Fruit fly (Drosophila melanogaster) whole organism, embryonic: Measurements from ENCODE around the gene dpr15.

ENCODE experiments used
- Ada2b ChIP-seq: fragments of 200-800 bp; sonication (Bioruptor generic); IDR thresholded peaks from 2 replicates; pipeline ENCODE4 v1.3.6; 2022; ENCODE audit warnings: missing biosample characterization, missing genetic modification characterization
- Awh ChIP-seq: fragments of 200-800 bp; sonication (Bioruptor generic); IDR thresholded peaks from 2 replicates; pipeline ENCODE4, ENCODE4 v1.3.6; 2022; ENCODE audit warnings: missing biosample characterization, missing genetic modification characterization
- CG11093 ChIP-seq: fragments of 200-800 bp; sonication (Bioruptor generic); IDR thresholded peaks from 3 replicates; pipeline ENCODE4 v1.3.6; 2022; ENCODE audit warnings: missing biosample characterization, missing genetic modification characterization
- CG11696 ChIP-seq: fragments of 200-800 bp; sonication (Bioruptor generic); IDR thresholded peaks from 2 replicates; pipeline ENCODE4 v1.3.6; 2022; ENCODE audit warnings: missing biosample characterization, missing genetic modification characterization
- CG11723 ChIP-seq: fragments of 200-800 bp; sonication (Bioruptor generic); optimal IDR thresholded peaks from 2 replicates; lab custom pipeline; 2017; ENCODE audit warnings: missing biosample characterization, mild to moderate bottlenecking, missing genetic modification characterization
- CG12071 ChIP-seq: fragments of 200-800 bp; sonication (Bioruptor generic); optimal IDR thresholded peaks from 3 replicates; lab custom pipeline; 2018; ENCODE audit warnings: missing biosample characterization, mild to moderate bottlenecking, missing genetic modification characterization
- CG12744 ChIP-seq: fragments of 200-800 bp; sonication (Bioruptor generic); optimal IDR thresholded peaks from 2 replicates; lab custom pipeline; 2016; ENCODE audit warnings: missing biosample characterization, missing genetic modification characterization
- CG12942 ChIP-seq: fragments of 200-800 bp; sonication (Bioruptor generic); optimal IDR thresholded peaks from 3 replicates; lab custom pipeline; 2016; ENCODE audit warnings: missing biosample characterization, missing genetic modification characterization
- CG13296 ChIP-seq: fragments of 200-800 bp; sonication (Bioruptor generic); optimal IDR thresholded peaks from 3 replicates; lab custom pipeline; 2018; ENCODE audit warnings: missing biosample characterization, mild to moderate bottlenecking, missing genetic modification characterization
- CG15601 ChIP-seq: fragments of 200-800 bp; sonication (Bioruptor generic); optimal IDR thresholded peaks from 3 replicates; lab custom pipeline; 2019; ENCODE audit warnings: missing biosample characterization, mild to moderate bottlenecking, missing genetic modification characterization, moderate library complexity
- CG16813 ChIP-seq: fragments of 200-800 bp; sonication (Bioruptor generic); IDR thresholded peaks from 3 replicates; pipeline ENCODE4 v1.3.6; 2022; ENCODE audit warnings: missing biosample characterization, missing genetic modification characterization; ENCODE audit not compliant: partially characterized antibody
- CG17359 ChIP-seq: fragments of 200-800 bp; sonication (Bioruptor generic); optimal IDR thresholded peaks from 3 replicates; lab custom pipeline; 2018; ENCODE audit warnings: missing biosample characterization, mild to moderate bottlenecking, missing genetic modification characterization, moderate library complexity
- CG17568 ChIP-seq: fragments of 200-800 bp; sonication (Bioruptor generic); optimal IDR thresholded peaks from 2 replicates; lab custom pipeline; 2018; ENCODE audit warnings: missing biosample characterization, mild to moderate bottlenecking, missing genetic modification characterization, moderate library complexity
- CG1792 ChIP-seq: fragments of 200-800 bp; sonication (Bioruptor generic); optimal IDR thresholded peaks from 2 replicates; lab custom pipeline; 2016; ENCODE audit warnings: missing biosample characterization, missing genetic modification characterization
- CG30020 ChIP-seq: fragments of 200-800 bp; optimal IDR thresholded peaks from 2 replicates; lab custom pipeline; 2019; ENCODE audit warnings: missing biosample characterization, mild to moderate bottlenecking, missing genetic modification characterization, moderate library complexity
- CG32767 ChIP-seq: fragments of 200-800 bp; sonication (Bioruptor generic); IDR thresholded peaks from 2 replicates; pipeline ENCODE4 v1.3.6; 2022; ENCODE audit warnings: missing biosample characterization, missing genetic modification characterization
- CG34224 ChIP-seq: fragments of 200-800 bp; sonication (Bioruptor generic); IDR thresholded peaks from 3 replicates; pipeline ENCODE4 v1.3.6; 2022; ENCODE audit warnings: missing biosample characterization, missing genetic modification characterization; ENCODE audit not compliant: partially characterized antibody
- CG4282 ChIP-seq: fragments of 200-800 bp; sonication (Bioruptor generic); optimal IDR thresholded peaks from 2 replicates; lab custom pipeline; 2016; ENCODE audit warnings: missing biosample characterization, missing genetic modification characterization
- CG6683 ChIP-seq: fragments of 200-800 bp; sonication (Bioruptor generic); optimal IDR thresholded peaks from 2 replicates; lab custom pipeline; 2017; ENCODE audit warnings: missing biosample characterization, mild to moderate bottlenecking, missing genetic modification characterization, missing genetic modification reagents
- CG7928 ChIP-seq: fragments of 200-800 bp; sonication (Bioruptor generic); optimal IDR thresholded peaks from 2 replicates; lab custom pipeline; 2017; ENCODE audit warnings: missing biosample characterization, mild to moderate bottlenecking, missing genetic modification characterization
- CG8924 ChIP-seq: fragments of 200-800 bp; optimal IDR thresholded peaks from 3 replicates; lab custom pipeline; 2019; ENCODE audit warnings: missing biosample characterization, mild to moderate bottlenecking, missing genetic modification characterization, moderate library complexity
- CkIIα-i1 ChIP-seq: fragments of 200-800 bp; sonication (Bioruptor generic); IDR thresholded peaks from 2 replicates; pipeline ENCODE4 v1.3.6; 2022; ENCODE audit warnings: missing biosample characterization, missing genetic modification characterization
- Dref ChIP-seq: fragments of 200-800 bp; sonication (Bioruptor generic); IDR thresholded peaks from 2 replicates; pipeline ENCODE4 v1.3.6; 2022; ENCODE audit warnings: missing biosample characterization, missing genetic modification characterization
- E2f2 ChIP-seq: fragments of 200-800 bp; sonication (Bioruptor generic); IDR thresholded peaks from 2 replicates; pipeline ENCODE4 v1.3.6; 2022; ENCODE audit warnings: missing biosample characterization, missing genetic modification characterization
- Eip74EF ChIP-seq, 2 experiments: fragments of 200-800 bp in 1 of 2; fragments of >200 bp in 1 of 2; sonication (Bioruptor generic) in 1 of 2; optimal IDR thresholded peaks; 2 replicates each; lab custom pipeline; 2017 to 2019; ENCODE audit warnings: missing biosample characterization in 2 of 2, missing genetic modification characterization in 2 of 2, mild to moderate bottlenecking in 1 of 2, moderate library complexity in 1 of 2
- Mad ChIP-seq: fragments of 200-800 bp; sonication (Bioruptor generic); optimal IDR thresholded peaks from 2 replicates; lab custom pipeline; 2016; ENCODE audit warnings: missing biosample characterization, missing genetic modification characterization
- NC2α ChIP-seq: fragments of 200-800 bp; sonication (Bioruptor generic); optimal IDR thresholded peaks from 2 replicates; lab custom pipeline; 2016; ENCODE audit warnings: missing biosample characterization, missing genetic modification characterization
- NC2β ChIP-seq: fragments of 200-800 bp; sonication (Bioruptor generic); optimal IDR thresholded peaks from 2 replicates; lab custom pipeline; 2016; ENCODE audit warnings: missing biosample characterization, missing genetic modification characterization
- NFAT ChIP-seq: fragments of 200-800 bp; sonication (Bioruptor generic); IDR thresholded peaks from 2 replicates; pipeline ENCODE4 v1.3.6; 2022; ENCODE audit warnings: missing biosample characterization, missing genetic modification characterization
- Nf-YB ChIP-seq: fragments of 200-800 bp; sonication (Bioruptor generic); optimal IDR thresholded peaks from 3 replicates; lab custom pipeline; 2019; ENCODE audit warnings: missing biosample characterization, mild to moderate bottlenecking, missing genetic modification characterization, moderate library complexity
- Oli ChIP-seq: fragments of 200-800 bp; sonication (Bioruptor generic); optimal IDR thresholded peaks from 2 replicates; lab custom pipeline; 2018; ENCODE audit warnings: missing biosample characterization, mild to moderate bottlenecking, missing genetic modification characterization, moderate library complexity
- Ravus ChIP-seq: fragments of 200-800 bp; sonication (Bioruptor generic); IDR thresholded peaks from 2 replicates; pipeline ENCODE4 v1.3.6; 2022; ENCODE audit warnings: missing biosample characterization, missing genetic modification characterization
- Rfx ChIP-seq: fragments of 200-800 bp; sonication (Bioruptor generic); IDR thresholded peaks from 2 replicates; pipeline ENCODE4 v1.3.6; 2022; ENCODE audit warnings: missing biosample characterization, missing genetic modification characterization
- Vsx1 ChIP-seq: fragments of 200-800 bp; sonication (Bioruptor generic); optimal IDR thresholded peaks from 2 replicates; lab custom pipeline; 2017; ENCODE audit warnings: missing biosample characterization, mild to moderate bottlenecking, missing genetic modification characterization, missing genetic modification reagents
- ap ChIP-seq: fragments of 200-800 bp; sonication (Bioruptor generic); IDR thresholded peaks from 2 replicates; pipeline ENCODE4 v1.3.6; 2022; ENCODE audit warnings: missing biosample characterization, missing genetic modification characterization
- ato ChIP-seq: fragments of 200-800 bp; sonication (Bioruptor generic); IDR thresholded peaks from 2 replicates; pipeline ENCODE4 v1.3.6; 2022; ENCODE audit warnings: missing biosample characterization, missing genetic modification characterization; ENCODE audit not compliant: partially characterized antibody
- cwo ChIP-seq: fragments of 200-800 bp; sonication (Bioruptor generic); optimal IDR thresholded peaks from 3 replicates; lab custom pipeline; 2017; ENCODE audit warnings: missing biosample characterization, missing genetic modification characterization, mild to moderate bottlenecking, moderate library complexity, missing genetic modification reagents
- dmrt11E ChIP-seq: fragments of 200-800 bp; sonication (Bioruptor generic); optimal IDR thresholded peaks from 3 replicates; lab custom pipeline; 2018; ENCODE audit warnings: missing biosample characterization, mild to moderate bottlenecking, missing genetic modification characterization, moderate library complexity
- gcm ChIP-seq: fragments of 200-800 bp; sonication (Bioruptor generic); optimal IDR thresholded peaks from 2 replicates; lab custom pipeline; 2019; ENCODE audit warnings: missing biosample characterization, mild to moderate bottlenecking, missing genetic modification characterization, moderate library complexity
- gem ChIP-seq: fragments of 200-800 bp; sonication (Bioruptor generic); optimal IDR thresholded peaks from 2 replicates; lab custom pipeline; 2019; ENCODE audit warnings: missing biosample characterization, mild to moderate bottlenecking, missing genetic modification characterization, moderate library complexity
- gsb ChIP-seq: fragments of 200-800 bp; sonication (Bioruptor generic); IDR thresholded peaks from 2 replicates; pipeline ENCODE4 v1.3.6; 2022; ENCODE audit warnings: missing biosample characterization, missing genetic modification characterization
- kah ChIP-seq: fragments of 200-800 bp; sonication (Bioruptor generic); optimal IDR thresholded peaks from 2 replicates; lab custom pipeline; 2018; ENCODE audit warnings: missing biosample characterization, mild to moderate bottlenecking, missing genetic modification characterization
- lmd ChIP-seq: fragments of 200-800 bp; sonication (Bioruptor generic); IDR thresholded peaks from 2 replicates; pipeline ENCODE4 v1.3.6; 2022; ENCODE audit warnings: missing biosample characterization, missing genetic modification characterization
- luna ChIP-seq: fragments of 200-800 bp; sonication (Bioruptor generic); optimal IDR thresholded peaks from 2 replicates; lab custom pipeline; 2016; ENCODE audit warnings: missing biosample characterization, missing genetic modification characterization
- mirr ChIP-seq: fragments of 200-800 bp; sonication (Bioruptor generic); optimal IDR thresholded peaks from 3 replicates; lab custom pipeline; 2018; ENCODE audit warnings: missing biosample characterization, mild to moderate bottlenecking, missing genetic modification characterization
- pros ChIP-seq: fragments of 200-800 bp; sonication (Bioruptor generic); optimal IDR thresholded peaks from 3 replicates; lab custom pipeline; 2019; ENCODE audit warnings: missing biosample characterization, mild to moderate bottlenecking, missing genetic modification characterization, moderate library complexity
- sna ChIP-seq: fragments of 200-800 bp; sonication (Bioruptor generic); IDR thresholded peaks from 2 replicates; pipeline ENCODE4 v1.3.6; 2022; ENCODE audit warnings: missing biosample characterization, missing genetic modification characterization; ENCODE audit not compliant: partially characterized antibody
- tna ChIP-seq: fragments of 200-800 bp; sonication (Bioruptor generic); IDR thresholded peaks from 2 replicates; pipeline ENCODE4 v1.3.6; 2022; ENCODE audit warnings: missing biosample characterization, missing genetic modification characterization; ENCODE audit not compliant: partially characterized antibody
- unpg ChIP-seq: fragments of 200-800 bp; sonication (Bioruptor generic); optimal IDR thresholded peaks from 3 replicates; lab custom pipeline; 2018; ENCODE audit warnings: missing biosample characterization, mild to moderate bottlenecking, missing genetic modification characterization, moderate library complexity
- vvl ChIP-seq: fragments of 200-800 bp; sonication (Bioruptor generic); IDR thresholded peaks from 2 replicates; pipeline ENCODE4 v1.3.6; 2022; ENCODE audit warnings: missing biosample characterization, missing genetic modification characterization

Gene dpr15

dm6 chr3R:12121161-12121560 is 37.2 kb downstream of the dpr15 start (continued):
- TF ChIP-seq Mad = peak; percentile 86
- TF ChIP-seq luna (GFP tag; lab: Kevin White, UChicago) = peak; percentile 91
- TF ChIP-seq Ada2b (GFP tag; lab: Robert Waterston, UW) = peak; percentile 84
- TF ChIP-seq CkIIα-i1 (GFP tag; lab: Robert Waterston, UW) = peak; percentile 85
- no peak for TF ChIP-seq CG34224
- TF ChIP-seq gsb (GFP tag; lab: Robert Waterston, UW) = peak; percentile 84
- TF ChIP-seq cwo (GFP tag; lab: Kevin White, UChicago) = peak; percentile 31
- peak; percentile 81 for TF ChIP-seq NC2α (GFP tag; lab: Kevin White, UChicago)
- no peak for TF ChIP-seq gcm (GFP tag; lab: Kevin White, UChicago)
- TF ChIP-seq CG30020 (tag; lab: Kevin White, UChicago) = no peak
- peak; percentile 70 for TF ChIP-seq CG17568 (GFP tag; lab: Kevin White, UChicago)
- TF ChIP-seq CG12942 = peak; percentile 87
- peak; percentile 51 for TF ChIP-seq CG11696 (GFP tag; lab: Robert Waterston, UW)
- TF ChIP-seq mirr = peak; percentile 88
- TF ChIP-seq unpg (GFP tag; lab: Kevin White, UChicago) = peak; percentile 87
- TF ChIP-seq CG7928 = peak; percentile 39
- TF ChIP-seq NC2β (GFP tag; lab: Kevin White, UChicago) = peak; percentile 85
- TF ChIP-seq Dref (GFP tag; lab: Robert Waterston, UW) = peak; percentile 46
- TF ChIP-seq CG4282 (GFP tag; lab: Kevin White, UChicago) = peak; percentile 77
- TF ChIP-seq vvl (GFP tag; lab: Robert Waterston, UW) = peak; percentile 97
- TF ChIP-seq CG12744 (GFP tag; lab: Kevin White, UChicago) = peak; percentile 96
- TF ChIP-seq Ravus (GFP tag; lab: Robert Waterston, UW) = peak; percentile 71
- TF ChIP-seq sna = no peak
- TF ChIP-seq Awh (GFP tag; lab: Robert Waterston, UW) = peak; percentile 88
- TF ChIP-seq CG11093 (GFP tag; lab: Robert Waterston, UW) = peak; percentile 73
- TF ChIP-seq Eip74EF (GFP tag; optimal IDR thresholded peaks at IDR 0.05; lab: Kevin White, UChicago) = peak; percentile 21 to 93
- peak; percentile 75 for TF ChIP-seq CG12071 (GFP tag; lab: Kevin White, UChicago)
- peak; percentile 61; the same call in 1 of the 2 replicates for TF ChIP-seq CG32767 (GFP tag; lab: Robert Waterston, UW)
- TF ChIP-seq Rfx (GFP tag; lab: Robert Waterston, UW) = peak; percentile 98
- TF ChIP-seq lmd (GFP tag; lab: Robert Waterston, UW) = peak; percentile 90
- TF ChIP-seq CG6683 = peak; percentile 59
- no peak for TF ChIP-seq pros (GFP tag; lab: Kevin White, UChicago)
- TF ChIP-seq kah (GFP tag; lab: Kevin White, UChicago) = peak; percentile 39
- TF ChIP-seq CG13296 = peak; percentile 80
- TF ChIP-seq Vsx1 (GFP tag; lab: Kevin White, UChicago) = peak; percentile 85
- TF ChIP-seq NFAT (GFP tag; lab: Robert Waterston, UW) = peak; percentile 96
- TF ChIP-seq ato = no peak; the same call in 1 of the 2 replicates
- peak; percentile 75 for TF ChIP-seq Oli (tag; lab: Kevin White, UChicago)
- TF ChIP-seq CG16813 (GFP tag; lab: Robert Waterston, UW) = 0 out of 3 replicates have a peak, but pooled peaks have one; percentile 38
- peak; percentile 57 for TF ChIP-seq E2f2
- peak; percentile 80 for TF ChIP-seq CG11723 (GFP tag; lab: Kevin White, UChicago)
- TF ChIP-seq CG17359 (tag; lab: Kevin White, UChicago) = peak; percentile 88
- TF ChIP-seq ap (GFP tag; lab: Robert Waterston, UW) = peak; percentile 89
- peak; percentile 28 for TF ChIP-seq CG8924 (tag; lab: Kevin White, UChicago)
- TF ChIP-seq tna (GFP tag; lab: Robert Waterston, UW) = no peak
- TF ChIP-seq gem (tag; lab: Kevin White, UChicago) = peak; percentile 81
- peak; percentile 97 for TF ChIP-seq CG15601 (tag; lab: Kevin White, UChicago)
- TF ChIP-seq CG1792 (GFP tag; lab: Kevin White, UChicago) = peak; percentile 81
- TF ChIP-seq dmrt11E (tag; lab: Kevin White, UChicago) = peak; percentile 81
- TF ChIP-seq Nf-YB (GFP tag; lab: Kevin White, UChicago) = peak; percentile 21
